Worm (Caenorhabditis elegans) whole organism, early embryonic: ENCODE measurements around the gene Y46G5A.15.

Source experiments
- B0310.2 ChIP-seq: sonication (generic microtip); optimal IDR thresholded peaks from 2 replicates; lab custom pipeline; 2016; ENCODE audit warnings: mild to moderate bottlenecking, missing genetic modification characterization, missing compliant biosample characterization
- ama-1 ChIP-seq: fragments of 150-350 bp; optimal IDR thresholded peaks from 2 replicates; lab custom pipeline; 2014
- ceh-13 ChIP-seq: fragments of 200-800 bp; sonication (Bioruptor generic); optimal IDR thresholded peaks from 2 replicates; lab custom pipeline; 2018; ENCODE audit warnings: mild to moderate bottlenecking, missing genetic modification characterization, missing compliant biosample characterization
- ets-7 ChIP-seq: sonication (generic microtip); optimal IDR thresholded peaks from 2 replicates; lab custom pipeline; 2016; ENCODE audit warnings: missing genotype, missing genetic modification characterization, missing compliant biosample characterization
- flt-1 ChIP-seq: fragments of 200-800 bp; sonication (Bioruptor generic); IDR thresholded peaks from 2 replicates; pipeline ENCODE4 v1.3.6; 2022; ENCODE audit warnings: missing genetic modification characterization, missing compliant biosample characterization
- hmg-4 ChIP-seq: fragments of 200-800 bp; sonication (Bioruptor generic); optimal IDR thresholded peaks from 2 replicates; lab custom pipeline; 2018; ENCODE audit warnings: mild to moderate bottlenecking, missing genetic modification characterization, missing compliant biosample characterization
- hnd-1 ChIP-seq: sonication (generic microtip); optimal IDR thresholded peaks from 2 replicates; lab custom pipeline; 2016; ENCODE audit warnings: missing genetic modification characterization, missing compliant biosample characterization
- scrt-1 ChIP-seq: fragments of 200-800 bp; sonication (Bioruptor generic); IDR thresholded peaks from 2 replicates; pipeline ENCODE4 v1.3.6; 2022; ENCODE audit warnings: missing genetic modification characterization, missing compliant biosample characterization
- sea-1 ChIP-seq: fragments of 200-800 bp; sonication (Bioruptor generic); conservative IDR thresholded peaks from 2 replicates; pipeline ENCODE4 v1.3.6; 2022; ENCODE audit warnings: missing genetic modification characterization, missing compliant biosample characterization
- tbx-11 ChIP-seq: fragments of 200-800 bp; sonication (Bioruptor generic); IDR thresholded peaks from 2 replicates; pipeline ENCODE4 v1.3.6; 2022; ENCODE audit warnings: missing genetic modification characterization, missing compliant biosample characterization
- tbx-37 ChIP-seq: fragments of 200-800 bp; sonication (Bioruptor generic); conservative IDR thresholded peaks from 2 replicates; pipeline ENCODE4 v1.3.6; 2022; ENCODE audit warnings: missing genetic modification reagents, missing genetic modification characterization, missing compliant biosample characterization

DNA sequence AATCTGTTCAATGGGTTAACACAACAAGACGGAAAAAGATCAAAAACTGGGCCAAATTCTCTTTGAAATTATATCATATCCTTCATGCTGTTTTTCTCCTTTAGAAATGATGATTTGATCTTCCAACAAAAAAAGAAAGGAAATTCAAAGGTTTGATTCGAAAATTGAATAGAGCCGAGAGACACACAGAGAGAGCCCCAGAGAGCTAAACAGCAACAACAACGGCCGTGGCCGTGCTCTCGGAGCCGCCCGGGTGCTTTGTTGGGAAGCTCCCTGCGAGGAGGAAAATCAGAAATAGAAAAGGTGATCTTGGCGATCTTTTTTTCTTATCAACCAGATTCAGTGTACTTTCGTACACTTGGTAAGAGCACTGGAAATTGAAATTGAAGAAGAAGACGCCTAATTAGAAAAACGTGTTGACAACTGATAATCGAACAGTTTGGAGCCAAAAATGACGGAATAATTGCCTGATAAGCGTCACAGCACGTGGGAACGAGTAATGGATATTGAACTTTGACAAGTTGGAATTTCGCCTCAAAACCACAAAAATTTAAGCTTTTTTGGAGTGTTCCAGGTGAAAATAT is 12.1 kb upstream of the Y46G5A.15 start:
- TF ChIP-seq ama-1 (lab: Kevin White, UChicago) (no peak), ceh-13 (no peak), flt-1 (GFP tag; lab: Robert Waterston, UW) (no peak), scrt-1 (GFP tag; lab: Robert Waterston, UW) (no peak), tbx-11 (GFP tag; lab: Robert Waterston, UW) (no peak), hmg-4 (GFP tag; lab: Kevin White, UChicago) (no peak), tbx-37 (GFP tag; lab: Robert Waterston, UW) (no peak), ets-7 (no peak), hnd-1 (tag; lab: Kevin White, UChicago) (no peak), sea-1 (GFP tag; lab: Robert Waterston, UW) (no peak), B0310.2 (tag; lab: Kevin White, UChicago) (no peak)
